Worm (Caenorhabditis elegans) whole organism, L4 larva: ENCODE data around the gene T11F9.10.

Experiments used
- F37D6.2 ChIP-seq: sonication (generic microtip); optimal IDR thresholded peaks from 2 replicates; lab custom pipeline; 2016; ENCODE audit warnings: mild to moderate bottlenecking, missing genetic modification characterization, missing compliant biosample characterization
- F44E2.7 ChIP-seq: fragments of 200-800 bp; sonication (Bioruptor generic); IDR thresholded peaks from 2 replicates; pipeline ENCODE4 v2.1.2; 2022; ENCODE audit warnings: missing genetic modification characterization, missing compliant biosample characterization
- T20F7.1 ChIP-seq: fragments of 200-800 bp; sonication (Bioruptor generic); optimal IDR thresholded peaks from 2 replicates; lab custom pipeline; 2018; ENCODE audit warnings: mild to moderate bottlenecking, missing genetic modification characterization, missing compliant biosample characterization
- T26A8.4 ChIP-seq: fragments of 200-800 bp; sonication (Bioruptor generic); IDR thresholded peaks from 2 replicates; pipeline ENCODE4 v1.3.6; 2022; ENCODE audit warnings: missing genetic modification characterization, missing compliant biosample characterization
- Y105C5A.15 ChIP-seq: fragments of 200-800 bp; sonication (Bioruptor generic); IDR thresholded peaks from 2 replicates; pipeline ENCODE4 v1.3.6; 2022; ENCODE audit warnings: missing genetic modification characterization, missing compliant biosample characterization
- Y48G9A.11 ChIP-seq: fragments of 200-800 bp; sonication (Bioruptor generic); IDR thresholded peaks from 2 replicates; pipeline ENCODE4 v1.3.6; 2022; ENCODE audit warnings: missing genetic modification reagents, missing genetic modification characterization, missing compliant biosample characterization
- Y5F2A.4 ChIP-seq: fragments of 200-800 bp; sonication (Bioruptor generic); optimal IDR thresholded peaks from 2 replicates; lab custom pipeline; 2018; ENCODE audit warnings: mild to moderate bottlenecking, missing genetic modification characterization, missing compliant biosample characterization
- Y75B8A.6 ChIP-seq: fragments of 200-800 bp; sonication (Bioruptor generic); IDR thresholded peaks from 2 replicates; pipeline ENCODE4 v1.3.6; 2022; ENCODE audit warnings: missing genetic modification reagents, missing genetic modification characterization, missing compliant biosample characterization
- ZK337.2 ChIP-seq: fragments of 200-800 bp; sonication (Bioruptor generic); IDR thresholded peaks from 2 replicates; pipeline ENCODE4 v1.3.6; 2022; ENCODE audit warnings: missing genetic modification reagents, missing genetic modification characterization, missing compliant biosample characterization
- aly-2 ChIP-seq: sonication (generic microtip); optimal IDR thresholded peaks from 2 replicates; lab custom pipeline; 2018; ENCODE audit warnings: missing biosample characterization, missing genetic modification characterization
- ama-1 ChIP-seq: fragments of 150-350 bp; optimal IDR thresholded peaks from 2 replicates; lab custom pipeline; 2014; ENCODE audit warnings: inconsistent platforms, mixed read lengths
- arid-1 ChIP-seq: fragments of 200-800 bp; sonication (Bioruptor generic); conservative IDR thresholded peaks from 2 replicates; pipeline ENCODE4 v1.3.6; 2022; ENCODE audit warnings: missing genetic modification reagents, missing genetic modification characterization, missing compliant biosample characterization
- ceh-28 ChIP-seq: fragments of 150-350 bp; optimal IDR thresholded peaks from 2 replicates; lab custom pipeline; 2014; ENCODE audit warnings: missing biosample characterization, missing genetic modification reagents, missing genetic modification characterization
- dpl-1 ChIP-seq: fragments of 150-350 bp; optimal IDR thresholded peaks from 2 replicates; lab custom pipeline; 2014; ENCODE audit warnings: missing biosample characterization, missing genetic modification reagents, missing genetic modification characterization
- duxl-1 ChIP-seq: sonication (generic microtip); optimal IDR thresholded peaks from 2 replicates; lab custom pipeline; 2016; ENCODE audit warnings: mild to moderate bottlenecking, missing genetic modification characterization, moderate library complexity, missing compliant biosample characterization; ENCODE audit not compliant: poor library complexity
- fos-1 ChIP-seq: fragments of 150-350 bp; optimal IDR thresholded peaks from 2 replicates; lab custom pipeline; 2014; ENCODE audit warnings: missing biosample characterization, missing genetic modification characterization
- hlh-11 ChIP-seq: fragments of 200-800 bp; sonication (Bioruptor generic); optimal IDR thresholded peaks from 2 replicates; lab custom pipeline; 2018; ENCODE audit warnings: mild to moderate bottlenecking, missing genetic modification characterization, missing compliant biosample characterization
- hlh-30 ChIP-seq: sonication (generic microtip); optimal IDR thresholded peaks from 2 replicates; lab custom pipeline; 2017; ENCODE audit warnings: antibody characterized with exemption, mild to moderate bottlenecking, missing genetic modification characterization, missing compliant biosample characterization; ENCODE audit not compliant: insufficient read depth
- jun-1 ChIP-seq: fragments of 150-350 bp; optimal IDR thresholded peaks from 2 replicates; lab custom pipeline; 2014; ENCODE audit warnings: missing biosample characterization, missing genetic modification reagents, missing genetic modification characterization
- lin-1 ChIP-seq: fragments of 200-800 bp; sonication (Bioruptor generic); IDR thresholded peaks from 2 replicates; pipeline ENCODE4 v1.3.6; 2022; ENCODE audit warnings: missing genetic modification reagents, missing genetic modification characterization, missing compliant biosample characterization
- lin-13 ChIP-seq: fragments of 150-350 bp; optimal IDR thresholded peaks from 2 replicates; lab custom pipeline; 2014; ENCODE audit warnings: missing biosample characterization, missing genetic modification reagents, missing genetic modification characterization
- lin-15B ChIP-seq: fragments of 150-350 bp; sonication (generic microtip); optimal IDR thresholded peaks from 3 replicates; lab custom pipeline; 2014; ENCODE audit warnings: missing biosample characterization, missing genetic modification characterization
- lin-29 ChIP-seq: fragments of 200-800 bp; sonication (Bioruptor generic); IDR thresholded peaks from 2 replicates; pipeline ENCODE4 v1.3.6; 2022; ENCODE audit warnings: missing genetic modification reagents, missing genetic modification characterization, missing compliant biosample characterization
- lin-38 ChIP-seq: fragments of 200-800 bp; sonication (Bioruptor generic); IDR thresholded peaks from 2 replicates; pipeline ENCODE4 v1.3.6; 2022; ENCODE audit warnings: missing genetic modification reagents, missing genetic modification characterization, missing compliant biosample characterization
- lin-39 ChIP-seq: fragments of 150-350 bp; optimal IDR thresholded peaks from 2 replicates; lab custom pipeline; 2014; ENCODE audit warnings: missing biosample characterization, missing genetic modification reagents, missing genetic modification characterization
- lsy-2 ChIP-seq, 2 experiments: fragments of 150-350 bp in 1 of 2; sonication (generic microtip) in 1 of 2; optimal IDR thresholded peaks; 2 replicates each; lab custom pipeline; 2014 to 2017; ENCODE audit warnings: missing biosample characterization in 2 of 2, missing genetic modification characterization in 2 of 2
- mdl-1 ChIP-seq, 2 experiments: fragments of 150-350 bp in 1 of 2; sonication (generic microtip) in 1 of 2; optimal IDR thresholded peaks; 2 replicates each; lab custom pipeline; 2014 to 2017; ENCODE audit warnings: missing biosample characterization in 2 of 2, missing genetic modification characterization in 2 of 2
- mdt-29 ChIP-seq: fragments of 200-800 bp; sonication (Bioruptor generic); IDR thresholded peaks from 2 replicates; pipeline ENCODE4 v1.3.6; 2022; ENCODE audit warnings: missing genetic modification reagents, missing genetic modification characterization, missing compliant biosample characterization
- mep-1 ChIP-seq: fragments of 150-350 bp; sonication (generic microtip); optimal IDR thresholded peaks from 3 replicates; lab custom pipeline; 2014; ENCODE audit warnings: missing biosample characterization, missing genetic modification characterization
- mes-2 ChIP-seq: sonication (generic microtip); optimal IDR thresholded peaks from 2 replicates; lab custom pipeline; 2016; ENCODE audit warnings: missing genotype, mild to moderate bottlenecking, missing genetic modification characterization, missing compliant biosample characterization; ENCODE audit not compliant: poor library complexity, severe bottlenecking
- mxl-3 ChIP-seq: fragments of 200-800 bp; sonication (Bioruptor generic); optimal IDR thresholded peaks from 2 replicates; lab custom pipeline; 2018; ENCODE audit warnings: mild to moderate bottlenecking, missing genetic modification characterization, missing compliant biosample characterization
- nhr-10 ChIP-seq: fragments of 150-350 bp; optimal IDR thresholded peaks from 2 replicates; lab custom pipeline; 2014; ENCODE audit warnings: missing biosample characterization, missing genetic modification characterization
- nhr-11 ChIP-seq: fragments of 150-350 bp; optimal IDR thresholded peaks from 2 replicates; lab custom pipeline; 2014; ENCODE audit warnings: missing biosample characterization, missing genetic modification characterization
- nhr-111 ChIP-seq: fragments of 200-800 bp; sonication (Bioruptor generic); optimal IDR thresholded peaks from 2 replicates; lab custom pipeline; 2018; ENCODE audit warnings: mild to moderate bottlenecking, missing genetic modification characterization, missing compliant biosample characterization
- nhr-28 ChIP-seq: fragments of 150-350 bp; optimal IDR thresholded peaks from 2 replicates; lab custom pipeline; 2014; ENCODE audit warnings: missing biosample characterization, missing genetic modification characterization
- nhr-42 ChIP-seq: fragments of 200-800 bp; sonication (Bioruptor generic); IDR thresholded peaks from 2 replicates; pipeline ENCODE4 v1.3.6; 2022; ENCODE audit warnings: missing genetic modification characterization, missing compliant biosample characterization
- nhr-6 ChIP-seq: fragments of 150-350 bp; optimal IDR thresholded peaks from 2 replicates; lab custom pipeline; 2014; ENCODE audit warnings: missing biosample characterization, missing genetic modification characterization
- pha-4 ChIP-seq, 2 experiments: fragments of 150-350 bp in 1 of 2; fragments of 200-800 bp in 1 of 2; sonication (Bioruptor generic) in 1 of 2; IDR thresholded peaks in 1 of 2; optimal IDR thresholded peaks in 1 of 2; 2 replicates each; pipeline versions ENCODE4 v1.3.6 to Lab custom; 2014 to 2022; ENCODE audit warnings: missing genetic modification characterization in 2 of 2, missing genetic modification reagents in 2 of 2, missing biosample characterization in 1 of 2, missing compliant biosample characterization in 1 of 2
- rbr-2 ChIP-seq: sonication (generic microtip); optimal IDR thresholded peaks from 2 replicates; lab custom pipeline; 2016; ENCODE audit warnings: missing genotype, missing genetic modification characterization, missing compliant biosample characterization
- saeg-2 ChIP-seq: fragments of 200-800 bp; sonication (Bioruptor generic); IDR thresholded peaks from 2 replicates; pipeline ENCODE4 v1.3.6; 2022; ENCODE audit warnings: missing genetic modification reagents, missing genetic modification characterization, missing compliant biosample characterization
- sdz-12 ChIP-seq: fragments of 200-800 bp; sonication (Bioruptor generic); optimal IDR thresholded peaks from 2 replicates; lab custom pipeline; 2018; ENCODE audit warnings: mild to moderate bottlenecking, missing genetic modification characterization, missing compliant biosample characterization
- snpc-1.2 ChIP-seq: fragments of 200-800 bp; sonication (Bioruptor generic); IDR thresholded peaks from 2 replicates; pipeline ENCODE4 v1.3.6; 2022; ENCODE audit warnings: missing genetic modification reagents, missing genetic modification characterization, missing compliant biosample characterization
- spr-1 ChIP-seq: sonication (generic microtip); optimal IDR thresholded peaks from 2 replicates; lab custom pipeline; 2016; ENCODE audit warnings: mild to moderate bottlenecking, missing genetic modification characterization, missing compliant biosample characterization
- tag-97 ChIP-seq: fragments of 200-800 bp; sonication (Bioruptor generic); IDR thresholded peaks from 2 replicates; pipeline ENCODE4 v1.3.6; 2022; ENCODE audit warnings: missing genetic modification characterization, missing compliant biosample characterization
- unc-62 ChIP-seq, 3 experiments: fragments of 150-350 bp in 1 of 3; sonication (generic microtip); optimal IDR thresholded peaks in 2 of 3; peaks in 1 of 3; 1 replicate in 1 of 3; 2 replicates in 2 of 3; lab custom pipeline; 2014 to 2017; ENCODE audit warnings: missing biosample characterization in 3 of 3, missing genetic modification characterization in 3 of 3, missing genetic modification reagents in 3 of 3, missing genotype in 1 of 3
- zag-1 ChIP-seq: fragments of 150-350 bp; optimal IDR thresholded peaks from 2 replicates; lab custom pipeline; 2014; ENCODE audit warnings: missing biosample characterization, missing genetic modification characterization
- zfp-3 ChIP-seq: fragments of 200-800 bp; sonication (Bioruptor generic); conservative IDR thresholded peaks from 2 replicates; pipeline ENCODE4 v1.3.6; 2022; ENCODE audit warnings: missing genetic modification reagents, missing genetic modification characterization, missing compliant biosample characterization

The T11F9.10 gene

DNA sequence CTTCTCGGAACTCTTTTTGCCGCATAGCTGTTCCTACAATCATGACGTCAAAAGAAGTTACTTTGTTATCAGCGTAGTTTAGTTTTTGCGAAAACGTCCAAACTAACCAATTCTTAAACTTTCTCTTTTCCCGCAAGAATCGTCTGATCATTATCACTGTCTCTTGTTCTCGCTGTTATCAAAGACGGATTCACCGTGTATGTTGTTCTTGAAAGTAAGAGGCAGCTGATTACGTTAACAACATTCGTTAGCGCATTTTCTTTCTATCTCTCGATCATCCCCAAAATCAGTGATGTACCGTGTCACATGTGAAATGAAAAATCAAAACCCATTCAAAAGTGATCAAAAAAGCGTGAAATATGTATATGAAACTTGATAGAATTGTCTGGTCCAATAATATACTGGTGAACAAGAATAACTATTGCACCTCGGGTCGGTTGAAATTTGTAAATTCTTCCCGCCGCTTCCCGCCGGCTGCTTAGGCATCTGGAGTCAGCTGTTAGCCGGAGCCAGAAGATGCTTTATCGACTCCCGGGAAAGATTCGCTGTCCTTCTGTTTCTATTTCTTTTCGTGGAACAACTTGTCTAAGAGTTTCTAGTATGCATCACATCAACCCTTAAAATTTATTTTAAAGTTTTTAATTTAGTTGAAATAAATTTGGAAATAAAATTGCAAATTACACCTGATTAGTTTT, 47.9 kb downstream of the T11F9.10 start (continued):
- TF ChIP-seq arid-1: no peak
- peak; percentile 85 for TF ChIP-seq hlh-30 (tag; lab: Kevin White, UChicago)
- TF ChIP-seq nhr-111 (GFP tag; lab: Kevin White, UChicago): no peak
- TF ChIP-seq nhr-42 (GFP tag; lab: Robert Waterston, UW): no peak
- TF ChIP-seq hlh-11 (tag; lab: Kevin White, UChicago): peak; percentile 84
- TF ChIP-seq mxl-3 (GFP tag; lab: Kevin White, UChicago): peak; percentile 50
- no peak for TF ChIP-seq pha-4 (GFP tag; IDR thresholded peaks at IDR 0.05; lab: Robert Waterston, UW)
- no peak for TF ChIP-seq pha-4 (tag; optimal IDR thresholded peaks at IDR 0.05; lab: Kevin White, UChicago)
- no peak for TF ChIP-seq rbr-2 (tag; lab: Kevin White, UChicago)
- TF ChIP-seq mes-2 (tag; lab: Kevin White, UChicago): peak; percentile 47
- TF ChIP-seq fos-1: no peak
- no peak for TF ChIP-seq Y5F2A.4 (GFP tag; lab: Kevin White, UChicago)
- peak; percentile 56 for TF ChIP-seq mep-1 (tag; lab: Kevin White, UChicago)
- no peak for TF ChIP-seq snpc-1.2 (GFP tag; lab: Robert Waterston, UW)
- TF ChIP-seq sdz-12 (GFP tag; lab: Kevin White, UChicago): no peak
- TF ChIP-seq Y48G9A.11 (GFP tag; lab: Robert Waterston, UW): no peak
- TF ChIP-seq zfp-3 (GFP tag; lab: Robert Waterston, UW): 0 out of 2 replicates have a peak, but pooled peaks have one; percentile 25

ce11 chrV:11535504-11536062, 48.8 kb downstream of the T11F9.10 start:
- TF ChIP-seq lin-38 (GFP tag; lab: Robert Waterston, UW) (no peak), lsy-2 (tag; optimal IDR thresholded peaks at IDR 0.05; lab: Kevin White, UChicago) (peak in 1 of 2 experiments; percentile 3), nhr-6 (tag; lab: Kevin White, UChicago) (no peak), Y105C5A.15 (GFP tag; lab: Robert Waterston, UW) (no peak), zag-1 (no peak), lin-39 (tag; lab: Kevin White, UChicago) (no peak), F44E2.7 (GFP tag; lab: Robert Waterston, UW) (no peak), aly-2 (no peak), T20F7.1 (GFP tag; lab: Kevin White, UChicago) (no peak), ceh-28 (tag; lab: Kevin White, UChicago) (no peak), jun-1 (tag; lab: Kevin White, UChicago) (no peak), duxl-1 (tag; lab: Kevin White, UChicago) (no peak), lin-1 (0 out of 2 replicates have a peak, but pooled peaks have one; percentile 18), lin-15B (no peak), Y75B8A.6 (GFP tag; lab: Robert Waterston, UW) (no peak), mdl-1 (tag; optimal IDR thresholded peaks at IDR 0.05; lab: Kevin White, UChicago) (peak in 1 of 2 experiments; percentile 15), dpl-1 (no peak), lin-29 (GFP tag; lab: Robert Waterston, UW) (no peak), spr-1 (tag; lab: Kevin White, UChicago) (no peak), hlh-30 (tag; lab: Kevin White, UChicago) (peak; percentile 27), nhr-10 (tag; lab: Kevin White, UChicago) (no peak), unc-62 (GFP tag; optimal IDR thresholded peaks at IDR 0.05 in 1 of 2; lab: Kevin White, UChicago) (peak in 1 of 2 experiments; percentile 36), unc-62 (tag; optimal IDR thresholded peaks at IDR 0.05; lab: Kevin White, UChicago) (no peak), T26A8.4 (no peak), ZK337.2 (GFP tag; lab: Robert Waterston, UW) (no peak), nhr-28 (peak; percentile 74), saeg-2 (no peak), F37D6.2 (tag; lab: Kevin White, UChicago) (no peak), ama-1 (lab: Kevin White, UChicago) (peak; percentile 35), nhr-11 (no peak), mdt-29 (GFP tag; lab: Robert Waterston, UW) (no peak), sdz-12 (GFP tag; lab: Kevin White, UChicago) (no peak), tag-97 (no peak), lin-13 (no peak)
